Worm (Caenorhabditis elegans) whole organism, L1 larva: Measurements from ENCODE around the gene ZK637.14.
A peak's percentile ranks its signal among the peaks of the same experiment; 100 is the strongest.

Experiments used
- C04F5.9 ChIP-seq: sonication (generic microtip); optimal IDR thresholded peaks from 2 replicates; lab custom pipeline; 2016; ENCODE audit warnings: missing genetic modification characterization, missing compliant biosample characterization
- C16A3.4 ChIP-seq: fragments of 150-350 bp; optimal IDR thresholded peaks from 2 replicates; lab custom pipeline; 2014; ENCODE audit warnings: missing biosample characterization, missing genetic modification characterization
- C34B4.2 ChIP-seq: sonication (generic microtip); optimal IDR thresholded peaks from 2 replicates; lab custom pipeline; 2017; ENCODE audit warnings: mild to moderate bottlenecking, missing genetic modification characterization, missing compliant biosample characterization
- F16B12.6 ChIP-seq: fragments of 150-350 bp; optimal IDR thresholded peaks from 2 replicates; lab custom pipeline; 2014; ENCODE audit warnings: missing biosample characterization, missing genetic modification characterization
- Y116A8C.19 ChIP-seq: sonication (generic microtip); optimal IDR thresholded peaks from 2 replicates; lab custom pipeline; 2016; ENCODE audit warnings: missing compliant biosample characterization, missing genetic modification characterization, borderline replicate concordance
- aly-2 ChIP-seq: fragments of 150-350 bp; optimal IDR thresholded peaks from 2 replicates; lab custom pipeline; 2014; ENCODE audit warnings: missing biosample characterization, missing genetic modification characterization
- ama-1 ChIP-seq: fragments of 150-350 bp; optimal IDR thresholded peaks from 2 replicates; lab custom pipeline; 2014
- blmp-1 ChIP-seq: fragments of 150-350 bp; optimal IDR thresholded peaks from 2 replicates; lab custom pipeline; 2014; ENCODE audit warnings: missing biosample characterization, missing genetic modification characterization
- ceh-63 ChIP-seq: fragments of 200-800 bp; sonication (Bioruptor generic); optimal IDR thresholded peaks from 2 replicates; lab custom pipeline; 2018; ENCODE audit warnings: mild to moderate bottlenecking, missing genetic modification characterization, missing compliant biosample characterization
- ceh-8 ChIP-seq: fragments of 200-800 bp; sonication (Bioruptor generic); optimal IDR thresholded peaks from 2 replicates; lab custom pipeline; 2018; ENCODE audit warnings: mild to moderate bottlenecking, missing genetic modification characterization, moderate library complexity, missing compliant biosample characterization
- ceh-82 ChIP-seq, 3 experiments: fragments of 150-350 bp in 1 of 3; sonication (generic microtip) in 2 of 3; optimal IDR thresholded peaks; 2 replicates each; lab custom pipeline; 2014 to 2017; ENCODE audit warnings: missing biosample characterization in 3 of 3, missing genetic modification characterization in 3 of 3
- ceh-88 ChIP-seq: fragments of 200-800 bp; sonication (Bioruptor generic); IDR thresholded peaks from 2 replicates; pipeline ENCODE4 v1.3.6; 2022; ENCODE audit warnings: missing genetic modification characterization, missing compliant biosample characterization
- ceh-90 ChIP-seq: sonication (generic microtip); optimal IDR thresholded peaks from 2 replicates; lab custom pipeline; 2016; ENCODE audit warnings: missing genetic modification characterization, missing compliant biosample characterization
- dsc-1 ChIP-seq: sonication (generic microtip); optimal IDR thresholded peaks from 2 replicates; lab custom pipeline; 2016; ENCODE audit warnings: mild to moderate bottlenecking, missing genetic modification characterization, missing compliant biosample characterization
- efl-1 ChIP-seq, 4 experiments: fragments of 150-350 bp; optimal IDR thresholded peaks in 3 of 4; peaks in 1 of 4; 1 replicate in 1 of 4; 2 replicates in 3 of 4; lab custom pipeline; 2014; ENCODE audit warnings: missing biosample characterization in 2 of 4, missing genetic modification characterization in 2 of 4, missing genetic modification reagents in 2 of 4
- egl-13 ChIP-seq: sonication (generic microtip); optimal IDR thresholded peaks from 2 replicates; lab custom pipeline; 2016; ENCODE audit warnings: missing genotype, missing genetic modification reagents, missing genetic modification characterization, missing compliant biosample characterization
- elt-2 ChIP-seq: sonication (generic microtip); optimal IDR thresholded peaks from 2 replicates; lab custom pipeline; 2016; ENCODE audit warnings: missing genetic modification characterization, mild to moderate bottlenecking, inconsistent platforms, missing compliant biosample characterization, missing genetic modification reagents
- fkh-10 ChIP-seq: sonication (generic microtip); optimal IDR thresholded peaks from 2 replicates; lab custom pipeline; 2017; ENCODE audit warnings: missing biosample characterization, missing genetic modification reagents, missing genetic modification characterization
- fkh-4 ChIP-seq: sonication (generic microtip); optimal IDR thresholded peaks from 2 replicates; lab custom pipeline; 2016; ENCODE audit warnings: missing compliant biosample characterization, missing genetic modification characterization, borderline replicate concordance
- fkh-8 ChIP-seq: sonication (generic microtip); optimal IDR thresholded peaks from 2 replicates; lab custom pipeline; 2016; ENCODE audit warnings: mild to moderate bottlenecking, missing genetic modification characterization, missing compliant biosample characterization
- hlh-17 ChIP-seq: fragments of 200-800 bp; sonication (Bioruptor generic); optimal IDR thresholded peaks from 2 replicates; lab custom pipeline; 2018; ENCODE audit warnings: missing genetic modification characterization, mild to moderate bottlenecking, missing compliant biosample characterization, moderate library complexity, borderline replicate concordance
- hlh-4 ChIP-seq: sonication (generic microtip); optimal IDR thresholded peaks from 2 replicates; lab custom pipeline; 2016; ENCODE audit warnings: mild to moderate bottlenecking, missing genetic modification characterization, missing compliant biosample characterization
- irx-1 ChIP-seq: sonication (generic microtip); optimal IDR thresholded peaks from 2 replicates; lab custom pipeline; 2016; ENCODE audit warnings: missing genetic modification characterization, missing compliant biosample characterization
- jun-1 ChIP-seq: fragments of 150-350 bp; optimal IDR thresholded peaks from 2 replicates; lab custom pipeline; 2014; ENCODE audit warnings: missing biosample characterization, missing genetic modification reagents, missing genetic modification characterization
- lin-13 ChIP-seq: fragments of 150-350 bp; optimal IDR thresholded peaks from 2 replicates; lab custom pipeline; 2014; ENCODE audit warnings: missing biosample characterization, missing genetic modification reagents, missing genetic modification characterization
- lin-14 ChIP-seq: fragments of 200-800 bp; sonication (Bioruptor generic); optimal IDR thresholded peaks from 2 replicates; lab custom pipeline; 2018; ENCODE audit warnings: mild to moderate bottlenecking, missing genetic modification characterization, moderate library complexity, missing compliant biosample characterization
- lin-35 ChIP-seq, 2 experiments: fragments of 150-350 bp; optimal IDR thresholded peaks; 2 replicates each; lab custom pipeline; 2014; ENCODE audit warnings: missing biosample characterization in 2 of 2, missing genetic modification characterization in 2 of 2, missing genetic modification reagents in 2 of 2
- lsy-2 ChIP-seq, 2 experiments: fragments of 150-350 bp; optimal IDR thresholded peaks; 2 replicates each; lab custom pipeline; 2014; ENCODE audit warnings: missing biosample characterization in 2 of 2, missing genetic modification characterization in 2 of 2
- mdl-1 ChIP-seq, 2 experiments: fragments of 150-350 bp; optimal IDR thresholded peaks; 2 replicates each; lab custom pipeline; 2014 to 2017; ENCODE audit warnings: missing biosample characterization in 2 of 2, missing genetic modification characterization in 2 of 2, inconsistent platforms in 1 of 2
- mef-2 ChIP-seq: fragments of 150-350 bp; optimal IDR thresholded peaks from 2 replicates; lab custom pipeline; 2014; ENCODE audit warnings: missing biosample characterization, missing genetic modification characterization
- mep-1 ChIP-seq: fragments of 150-350 bp; optimal IDR thresholded peaks from 2 replicates; lab custom pipeline; 2014; ENCODE audit warnings: missing biosample characterization, missing genetic modification characterization
- nhr-19 ChIP-seq: fragments of 200-800 bp; sonication (Bioruptor generic); conservative IDR thresholded peaks from 2 replicates; pipeline ENCODE4 v1.3.6; 2022; ENCODE audit warnings: missing genetic modification characterization, missing compliant biosample characterization
- nhr-237 ChIP-seq: fragments of 150-350 bp; optimal IDR thresholded peaks from 2 replicates; lab custom pipeline; 2014; ENCODE audit warnings: missing biosample characterization, missing genetic modification characterization
- nhr-47 ChIP-seq: sonication (generic microtip); optimal IDR thresholded peaks from 2 replicates; lab custom pipeline; 2016; ENCODE audit warnings: mild to moderate bottlenecking, missing genetic modification characterization, moderate library complexity, missing compliant biosample characterization
- nhr-71 ChIP-seq: sonication (generic microtip); optimal IDR thresholded peaks from 2 replicates; lab custom pipeline; 2016; ENCODE audit warnings: mild to moderate bottlenecking, missing genetic modification characterization, moderate library complexity, missing compliant biosample characterization
- nhr-76 ChIP-seq: sonication (generic microtip); optimal IDR thresholded peaks from 2 replicates; lab custom pipeline; 2017; ENCODE audit warnings: missing biosample characterization, missing genetic modification characterization
- nhr-77 ChIP-seq: fragments of 150-350 bp; optimal IDR thresholded peaks from 2 replicates; lab custom pipeline; 2014; ENCODE audit warnings: missing biosample characterization, missing genetic modification characterization
- nhr-85 ChIP-seq: sonication (generic microtip); peaks from one replicate; lab custom pipeline; 2016; ENCODE audit warnings: missing genetic modification characterization, inconsistent platforms, missing compliant biosample characterization
- pqm-1 ChIP-seq: sonication (generic microtip); optimal IDR thresholded peaks from 3 replicates; lab custom pipeline; 2017; ENCODE audit warnings: missing biosample characterization, missing genetic modification characterization
- snpc-4 ChIP-seq: fragments of 150-350 bp; optimal IDR thresholded peaks from 2 replicates; lab custom pipeline; 2014; ENCODE audit warnings: missing biosample characterization, missing genetic modification characterization
- snu-23 ChIP-seq: sonication (generic microtip); optimal IDR thresholded peaks from 2 replicates; lab custom pipeline; 2016; ENCODE audit warnings: missing genetic modification characterization, missing compliant biosample characterization
- sox-4 ChIP-seq: sonication (generic microtip); optimal IDR thresholded peaks from 2 replicates; lab custom pipeline; 2016; ENCODE audit warnings: missing genetic modification characterization, missing compliant biosample characterization
- sptf-1 ChIP-seq: fragments of 150-350 bp; optimal IDR thresholded peaks from 2 replicates; lab custom pipeline; 2014; ENCODE audit warnings: missing biosample characterization, missing genetic modification characterization
- swsn-7 ChIP-seq: sonication (generic microtip); optimal IDR thresholded peaks from 2 replicates; lab custom pipeline; 2016; ENCODE audit warnings: missing genetic modification characterization, missing compliant biosample characterization
- tbx-2 ChIP-seq: sonication (generic microtip); optimal IDR thresholded peaks from 2 replicates; lab custom pipeline; 2016; ENCODE audit warnings: missing genetic modification characterization, missing compliant biosample characterization
- unc-30 ChIP-seq: sonication (generic microtip); optimal IDR thresholded peaks from 2 replicates; lab custom pipeline; 2017; ENCODE audit warnings: missing biosample characterization, missing genetic modification characterization
- unc-86 ChIP-seq: sonication (generic microtip); optimal IDR thresholded peaks from 2 replicates; lab custom pipeline; 2016; ENCODE audit warnings: missing genetic modification characterization, missing compliant biosample characterization
- xbp-1 ChIP-seq: sonication (generic microtip); optimal IDR thresholded peaks from 2 replicates; lab custom pipeline; 2016; ENCODE audit warnings: missing genetic modification characterization, missing compliant biosample characterization
- ztf-11 ChIP-seq, 2 experiments: sonication (generic microtip); optimal IDR thresholded peaks; 2 replicates each; lab custom pipeline; 2016 to 2017; ENCODE audit warnings: missing genetic modification characterization in 2 of 2, missing biosample characterization in 1 of 2, missing compliant biosample characterization in 1 of 2
- ztf-4 ChIP-seq: fragments of 150-350 bp; optimal IDR thresholded peaks from 2 replicates; lab custom pipeline; 2014; ENCODE audit warnings: missing biosample characterization, missing genetic modification characterization

The ZK637.14 gene

DNA sequence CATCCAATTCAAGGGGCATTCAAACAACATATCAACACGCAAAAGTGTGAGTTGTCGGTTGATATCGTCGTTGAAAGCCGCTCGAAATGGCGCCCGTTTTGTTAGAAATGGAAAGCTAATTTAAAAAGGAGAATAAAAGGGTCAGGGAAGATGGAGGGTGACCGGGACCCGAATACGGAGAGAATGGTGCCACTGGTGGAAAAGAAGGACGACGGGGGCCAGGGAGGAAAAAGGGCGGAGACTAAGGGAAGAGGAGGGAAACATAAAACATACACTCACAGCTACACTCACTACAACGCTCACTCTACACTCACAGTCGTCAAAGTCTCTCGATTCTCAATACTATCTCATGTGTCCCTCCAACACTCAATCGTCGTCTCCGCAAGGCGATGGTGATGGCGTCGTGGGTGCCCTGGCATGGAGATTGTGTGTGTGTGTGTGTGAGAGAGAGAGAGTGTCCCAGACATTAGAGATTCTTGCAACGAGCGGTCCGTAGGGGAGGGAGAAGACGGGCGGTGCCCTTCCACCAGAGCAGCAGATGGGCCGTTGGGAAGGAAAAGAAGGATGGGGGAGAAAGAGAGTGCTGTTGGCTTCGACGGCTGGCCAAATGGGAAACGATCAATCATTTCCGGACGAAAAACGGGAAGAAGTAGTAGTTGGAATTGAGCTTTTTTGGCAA is 14.8 kb downstream of the ZK637.14 start (continued):
- TF ChIP-seq blmp-1: peak; percentile 42
- TF ChIP-seq C16A3.4 (tag; lab: Kevin White, UChicago): peak; percentile 74
- TF ChIP-seq ceh-63 (GFP tag; lab: Kevin White, UChicago): no peak
- peak; percentile 25 for TF ChIP-seq snpc-4 (tag; lab: Kevin White, UChicago)
- TF ChIP-seq mdl-1 (tag; optimal IDR thresholded peaks at IDR 0.05; lab: Kevin White, UChicago): peak in 1 of 2 experiments; percentile 35
- TF ChIP-seq fkh-10 (GFP tag; lab: Kevin White, UChicago): peak; percentile 70
- TF ChIP-seq nhr-77 (tag; lab: Kevin White, UChicago): no peak
- peak; percentile 13 for TF ChIP-seq sox-4 (tag; lab: Kevin White, UChicago)
- peak; percentile 81 for TF ChIP-seq fkh-8 (tag; lab: Kevin White, UChicago)
- TF ChIP-seq ztf-11 (tag; optimal IDR thresholded peaks at IDR 0.05; lab: Kevin White, UChicago): peak in 1 of 2 experiments; percentile 82
- peak; percentile 66 for TF ChIP-seq jun-1 (tag; lab: Kevin White, UChicago)
- peak; percentile 68 for TF ChIP-seq dsc-1 (tag; lab: Kevin White, UChicago)
- TF ChIP-seq egl-13 (tag; lab: Kevin White, UChicago): peak; percentile 61
- peak; percentile 72 for TF ChIP-seq mef-2 (tag; lab: Kevin White, UChicago)
- peak; percentile 57 for TF ChIP-seq mep-1 (tag; lab: Kevin White, UChicago)
- peak; percentile 78 for TF ChIP-seq nhr-19 (GFP tag; lab: Robert Waterston, UW)
- no peak for TF ChIP-seq nhr-76 (tag; lab: Kevin White, UChicago)
- TF ChIP-seq lin-13: no peak
- TF ChIP-seq lsy-2 (tag; optimal IDR thresholded peaks at IDR 0.05; lab: Kevin White, UChicago): peak; percentile 74 to 88
- TF ChIP-seq ceh-82 (tag; optimal IDR thresholded peaks at IDR 0.05; lab: Kevin White, UChicago): peak; percentile 71 to 84 (median 74)
- peak; percentile 92 for TF ChIP-seq nhr-71
- peak; percentile 59 for TF ChIP-seq C04F5.9 (tag; lab: Kevin White, UChicago)
- peak; percentile 71 for TF ChIP-seq ama-1
- peak; percentile 21 for TF ChIP-seq F16B12.6
- peak; percentile 94 for TF ChIP-seq snu-23
- peak; percentile 54 for TF ChIP-seq irx-1 (tag; lab: Kevin White, UChicago)
- TF ChIP-seq tbx-2 (tag; lab: Kevin White, UChicago): peak; percentile 84
- peak; percentile 80 for TF ChIP-seq nhr-85 (tag; lab: Kevin White, UChicago)
- TF ChIP-seq unc-30: no peak
- TF ChIP-seq C34B4.2 (tag; lab: Kevin White, UChicago): peak; percentile 59
- TF ChIP-seq ceh-90 (tag; lab: Kevin White, UChicago): no peak
- TF ChIP-seq efl-1 (optimal IDR thresholded peaks at IDR 0.05; lab: Kevin White, UChicago): peak; percentile 75 to 76
- TF ChIP-seq efl-1 (GFP tag; optimal IDR thresholded peaks at IDR 0.05 in 1 of 2; lab: Kevin White, UChicago): peak; percentile 25 to 94
- peak; percentile 88 for TF ChIP-seq unc-86
- peak; percentile 66 for TF ChIP-seq xbp-1 (tag; lab: Kevin White, UChicago)
- peak; percentile 97 for TF ChIP-seq lin-14 (GFP tag; lab: Kevin White, UChicago)
- TF ChIP-seq lin-35 (GFP tag; optimal IDR thresholded peaks at IDR 0.05; lab: Kevin White, UChicago): peak; percentile 44 to 75
- no peak for TF ChIP-seq hlh-4 (tag; lab: Kevin White, UChicago)
- TF ChIP-seq, all 84 proteins: peak for 45

DNA sequence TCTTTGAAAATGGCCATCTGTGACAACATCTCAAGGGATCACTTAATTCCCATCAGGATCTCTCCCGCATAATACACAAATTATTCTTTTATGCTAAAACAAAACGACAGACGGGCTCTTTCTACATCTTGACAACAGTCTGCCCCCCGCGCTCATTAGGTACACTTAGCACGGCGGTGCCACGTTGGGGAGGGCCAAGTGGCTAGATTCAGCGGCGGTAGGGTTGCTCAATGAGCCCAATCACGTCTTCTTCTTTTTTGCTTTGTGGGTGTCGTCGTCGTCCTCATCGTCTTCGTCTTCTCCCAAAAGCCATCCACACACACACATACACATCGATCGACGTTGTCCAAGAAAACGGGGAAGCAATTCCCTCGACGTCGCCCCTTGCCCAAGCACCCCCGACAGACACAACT is 15.9 kb downstream of the ZK637.14 start:
- TF ChIP-seq ztf-11 (tag; optimal IDR thresholded peaks at IDR 0.05; lab: Kevin White, UChicago) (no peak), hlh-17 (GFP tag; lab: Kevin White, UChicago) (no peak), pqm-1 (no peak), fkh-4 (no peak), aly-2 (no peak), tbx-2 (tag; lab: Kevin White, UChicago) (peak; percentile 32), irx-1 (tag; lab: Kevin White, UChicago) (no peak), sptf-1 (tag; lab: Kevin White, UChicago) (no peak), lin-14 (GFP tag; lab: Kevin White, UChicago) (peak; percentile 75), swsn-7 (peak; percentile 39), Y116A8C.19 (tag; lab: Kevin White, UChicago) (no peak), unc-86 (no peak), ztf-4 (tag; lab: Kevin White, UChicago) (no peak), nhr-47 (tag; lab: Kevin White, UChicago) (peak; percentile 11), nhr-77 (tag; lab: Kevin White, UChicago) (no peak), ceh-88 (GFP tag; lab: Robert Waterston, UW) (no peak), ceh-8 (GFP tag; lab: Kevin White, UChicago) (no peak), lin-35 (GFP tag; optimal IDR thresholded peaks at IDR 0.05; lab: Kevin White, UChicago) (peak in 1 of 2 experiments; percentile 8), snu-23 (peak; percentile 8), nhr-237 (tag; lab: Kevin White, UChicago) (no peak), snpc-4 (tag; lab: Kevin White, UChicago) (no peak), elt-2 (tag; lab: Kevin White, UChicago) (no peak), C16A3.4 (tag; lab: Kevin White, UChicago) (no peak)
